Worm (Caenorhabditis elegans): ENCODE data around the gene T23B5.4.

The T23B5.4 gene

ce11 chrIV:12715947-12716382 is 41.2 kb downstream of the T23B5.4 start (continued):
- TF ChIP-seq arid-1 (GFP tag; conservative IDR thresholded peaks at IDR 0.05) (no peak), pqm-1 (tag; optimal IDR thresholded peaks at IDR 0.05) (peak; percentile 44), fkh-10 (GFP tag; optimal IDR thresholded peaks at IDR 0.05) (no peak), zfp-2 (tag; optimal IDR thresholded peaks at IDR 0.05) (no peak), lin-38 (GFP tag; IDR thresholded peaks at IDR 0.05) (no peak), nhr-102 (tag; optimal IDR thresholded peaks at IDR 0.05) (peak; percentile 19), nhr-25 (tag; optimal IDR thresholded peaks at IDR 0.05; ENCODE audit: borderline replicate concordance, insufficient read depth) (peak; percentile 48), hlh-11 (tag; optimal IDR thresholded peaks at IDR 0.05) (peak; percentile 87), ceh-32 (tag; optimal IDR thresholded peaks at IDR 0.05; ENCODE audit: poor library complexity) (no peak), nhr-48 (tag; optimal IDR thresholded peaks at IDR 0.05) (peak; percentile 45), D1046.2 (GFP tag; IDR thresholded peaks at IDR 0.05) (no peak), mep-1 (tag; optimal IDR thresholded peaks at IDR 0.05) (peak; percentile 64), jun-1 (tag; optimal IDR thresholded peaks at IDR 0.05) (no peak), nhr-76 (tag; optimal IDR thresholded peaks at IDR 0.05) (no peak), nhr-77 (tag; optimal IDR thresholded peaks at IDR 0.05) (peak; percentile 40), nhr-42 (GFP tag; IDR thresholded peaks at IDR 0.05) (0 out of 2 replicates have a peak, but pooled peaks have one; percentile 23), unc-39 (tag; optimal IDR thresholded peaks at IDR 0.05) (no peak), F37D6.2 (tag; optimal IDR thresholded peaks at IDR 0.05) (no peak)

- TF ChIP-seq zfp-3 (GFP tag; conservative IDR thresholded peaks at IDR 0.05) (no peak), nhr-6 (tag; optimal IDR thresholded peaks at IDR 0.05) (no peak), sdz-12 (GFP tag; optimal IDR thresholded peaks at IDR 0.05) (no peak), ceh-82 (tag; optimal IDR thresholded peaks at IDR 0.05) (no peak), mes-2 (tag; optimal IDR thresholded peaks at IDR 0.05; ENCODE audit: poor library complexity, severe bottlenecking) (no peak), mep-1 (tag; optimal IDR thresholded peaks at IDR 0.05) (no peak), daf-16 (GFP tag; optimal IDR thresholded peaks at IDR 0.05) (no peak), daf-16 (tag; optimal IDR thresholded peaks at IDR 0.05) (peak; percentile 9), aha-1 (tag) (peak; percentile 16), ceh-44 (GFP tag; IDR thresholded peaks at IDR 0.05) (no peak), Y75B8A.6 (GFP tag; IDR thresholded peaks at IDR 0.05) (no peak), nhr-76 (tag; optimal IDR thresholded peaks at IDR 0.05) (no peak), dmd-6 (GFP tag; IDR thresholded peaks at IDR 0.05) (no peak), ceh-28 (tag; optimal IDR thresholded peaks at IDR 0.05) (no peak), snpc-4 (tag; optimal IDR thresholded peaks at IDR 0.05) (no peak), spr-1 (tag; optimal IDR thresholded peaks at IDR 0.05) (no peak), Y5F2A.4 (GFP tag; optimal IDR thresholded peaks at IDR 0.05) (no peak)
Measured at ce11 chrIV:12717531-12717930, 42.7 kb downstream of the T23B5.4 start, which contains the start of gene C27D8.1. Gene C27D8.1, plus strand, starts transcription at chrIV:12717831.

DNA sequence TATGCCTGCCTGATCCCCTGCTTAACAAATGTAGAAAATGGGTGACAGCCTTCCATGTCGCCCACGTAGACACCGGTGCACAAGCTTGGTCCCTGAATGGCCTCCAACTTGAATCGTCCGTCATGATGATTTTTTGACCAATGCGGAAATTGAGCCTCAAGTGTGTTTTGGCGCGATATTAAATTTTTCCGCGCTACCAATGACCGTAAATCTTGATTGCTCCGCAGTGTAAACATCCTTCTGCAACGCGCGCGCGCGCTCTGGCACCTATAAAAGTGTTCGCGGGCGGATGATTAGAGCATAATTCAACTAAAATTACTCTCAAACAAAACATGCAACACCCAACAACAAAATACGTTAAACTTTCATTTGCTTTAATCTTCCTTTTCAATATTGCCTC is 44.9 kb downstream of the T23B5.4 start, which contains the start of gene idpp-7:
idpp-7 (plus strand) TSS at position 301 of the 400 bp plus-strand sequence.
- TF ChIP-seq daf-8 (GFP tag; IDR thresholded peaks at IDR 0.05) (no peak), nhr-76 (tag; optimal IDR thresholded peaks at IDR 0.05) (no peak), nhr-102 (tag; optimal IDR thresholded peaks at IDR 0.05) (no peak), fkh-10 (GFP tag; optimal IDR thresholded peaks at IDR 0.05) (no peak)

DNA sequence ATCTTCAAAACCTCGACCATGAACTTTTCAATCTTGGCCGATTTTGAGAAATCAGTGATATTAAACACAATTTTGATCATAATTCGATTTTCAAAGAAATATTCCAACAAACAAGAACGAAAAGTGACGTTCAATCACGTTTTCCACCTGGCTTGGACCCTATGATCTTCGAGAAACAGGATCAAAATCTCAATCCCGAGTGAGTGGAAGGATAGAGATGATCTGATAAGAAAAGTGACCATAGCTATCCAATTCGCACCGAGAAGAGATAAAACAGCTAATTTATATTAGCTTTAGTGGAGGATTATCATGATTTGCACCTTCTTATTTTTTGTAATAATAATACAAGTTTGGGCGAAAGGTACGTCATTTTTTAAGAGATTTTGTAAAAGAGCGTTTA is 46.3 kb downstream of the T23B5.4 start, which contains the start of gene T23F6.2:
T23F6.2 (plus strand) TSS at position 251 of the 400 bp plus-strand sequence.
- no peak for TF ChIP-seq mep-1 (tag; optimal IDR thresholded peaks at IDR 0.05)
- TF ChIP-seq pqm-1 (tag; optimal IDR thresholded peaks at IDR 0.05), result no peak
- no peak for TF ChIP-seq dmd-6 (GFP tag; IDR thresholded peaks at IDR 0.05)
- peak; percentile 44 for TF ChIP-seq aha-1 (tag)
- no peak for TF ChIP-seq ZK337.2 (GFP tag; IDR thresholded peaks at IDR 0.05)
- TF ChIP-seq nhr-28 (tag; optimal IDR thresholded peaks at IDR 0.05), result peak; percentile 0
- TF ChIP-seq egl-27 (tag; optimal IDR thresholded peaks at IDR 0.05), result no peak
- no peak for TF ChIP-seq ceh-20 (GFP tag; IDR thresholded peaks at IDR 0.05)
- no peak for TF ChIP-seq T26A8.4 (GFP tag; IDR thresholded peaks at IDR 0.05)

Measured in whole organism, L4 larva.